Fruit fly (Drosophila melanogaster) whole organism, adult: Measurements from ENCODE around the gene scrib.
A peak's percentile ranks its signal among the peaks of the same experiment; 100 is the strongest.

Experiments used
- CG11617 ChIP-seq: fragments of 200-800 bp; sonication (Bioruptor generic); optimal IDR thresholded peaks from 2 replicates; lab custom pipeline; 2017; ENCODE audit warnings: mild to moderate bottlenecking, missing biosample characterization, missing genetic modification reagents, missing genetic modification characterization
- CG12768 ChIP-seq: fragments of 200-800 bp; sonication (Bioruptor generic); optimal IDR thresholded peaks from 2 replicates; lab custom pipeline; 2017; ENCODE audit warnings: missing biosample characterization, missing genetic modification characterization, mild to moderate bottlenecking, moderate library complexity, missing genetic modification reagents
- CG14711 ChIP-seq: fragments of 200-800 bp; sonication (Bioruptor generic); optimal IDR thresholded peaks from 2 replicates; lab custom pipeline; 2018; ENCODE audit warnings: missing biosample characterization, mild to moderate bottlenecking, missing genetic modification characterization, moderate library complexity
- CG1620 ChIP-seq: fragments of 200-800 bp; sonication (Bioruptor generic); optimal IDR thresholded peaks from 2 replicates; lab custom pipeline; 2016; ENCODE audit warnings: missing biosample characterization, missing genetic modification characterization
- CG33017 ChIP-seq: fragments of 200-800 bp; sonication (Bioruptor generic); optimal IDR thresholded peaks from 2 replicates; lab custom pipeline; 2018; ENCODE audit warnings: missing biosample characterization, mild to moderate bottlenecking, missing genetic modification characterization, moderate library complexity
- CG5204 ChIP-seq: fragments of 200-800 bp; sonication (Bioruptor generic); optimal IDR thresholded peaks from 2 replicates; lab custom pipeline; 2016; ENCODE audit warnings: missing biosample characterization, missing genetic modification characterization
- CG7045 ChIP-seq: fragments of 200-800 bp; sonication (Bioruptor generic); optimal IDR thresholded peaks from 2 replicates; lab custom pipeline; 2017; ENCODE audit warnings: missing biosample characterization, mild to moderate bottlenecking, missing genetic modification characterization
- CG7101 ChIP-seq: fragments of 200-800 bp; sonication (Bioruptor generic); optimal IDR thresholded peaks from 2 replicates; lab custom pipeline; 2018; ENCODE audit warnings: missing biosample characterization, mild to moderate bottlenecking, missing genetic modification characterization, moderate library complexity
- Clk ChIP-seq: fragments of 200-800 bp; sonication (Bioruptor generic); optimal IDR thresholded peaks from 2 replicates; lab custom pipeline; 2017; ENCODE audit warnings: missing biosample characterization, missing genetic modification characterization
- Crg-1 ChIP-seq: fragments of 200-800 bp; sonication (Bioruptor generic); optimal IDR thresholded peaks from 2 replicates; lab custom pipeline; 2016; ENCODE audit warnings: missing biosample characterization, missing genetic modification characterization
- Hr96 ChIP-seq: fragments of 200-800 bp; sonication (Bioruptor generic); optimal IDR thresholded peaks from 2 replicates; lab custom pipeline; 2016; ENCODE audit warnings: missing biosample characterization, missing genetic modification characterization
- Mnt ChIP-seq: fragments of 200-800 bp; sonication (Bioruptor generic); optimal IDR thresholded peaks from 2 replicates; lab custom pipeline; 2016; ENCODE audit warnings: missing biosample characterization, mild to moderate bottlenecking, missing genetic modification characterization
- bab1 ChIP-seq: fragments of 200-800 bp; sonication (Bioruptor generic); optimal IDR thresholded peaks from 3 replicates; lab custom pipeline; 2019; ENCODE audit warnings: missing biosample characterization, mild to moderate bottlenecking, missing genetic modification characterization, moderate library complexity
- cic ChIP-seq: fragments of 200-800 bp; sonication (Bioruptor generic); optimal IDR thresholded peaks from 2 replicates; lab custom pipeline; 2017; ENCODE audit warnings: missing biosample characterization, mild to moderate bottlenecking, missing genetic modification characterization, moderate library complexity
- cnc ChIP-seq, 2 experiments: fragments of >200 bp; optimal IDR thresholded peaks; 2 replicates each; lab custom pipeline; 2017
- kay ChIP-seq: fragments of 200-800 bp; sonication (Bioruptor generic); peaks from one replicate; lab custom pipeline; 2016; ENCODE audit warnings: missing biosample characterization, missing genetic modification characterization, borderline replicate concordance
- ovo ChIP-seq: fragments of 200-800 bp; sonication (Bioruptor generic); optimal IDR thresholded peaks from 2 replicates; lab custom pipeline; 2016; ENCODE audit warnings: missing biosample characterization, missing genetic modification characterization
- pad ChIP-seq: fragments of 200-800 bp; sonication (Bioruptor generic); optimal IDR thresholded peaks from 3 replicates; lab custom pipeline; 2017; ENCODE audit warnings: missing biosample characterization, missing genetic modification characterization, mild to moderate bottlenecking, moderate library complexity, missing genetic modification reagents
- tj ChIP-seq: fragments of 200-800 bp; sonication (Bioruptor generic); optimal IDR thresholded peaks from 3 replicates; lab custom pipeline; 2017; ENCODE audit warnings: missing biosample characterization, mild to moderate bottlenecking, missing genetic modification characterization, moderate library complexity
- toe ChIP-seq: fragments of 200-800 bp; sonication (Bioruptor generic); optimal IDR thresholded peaks from 2 replicates; lab custom pipeline; 2016; ENCODE audit warnings: missing biosample characterization, missing genetic modification characterization

scrib gene

DNA sequence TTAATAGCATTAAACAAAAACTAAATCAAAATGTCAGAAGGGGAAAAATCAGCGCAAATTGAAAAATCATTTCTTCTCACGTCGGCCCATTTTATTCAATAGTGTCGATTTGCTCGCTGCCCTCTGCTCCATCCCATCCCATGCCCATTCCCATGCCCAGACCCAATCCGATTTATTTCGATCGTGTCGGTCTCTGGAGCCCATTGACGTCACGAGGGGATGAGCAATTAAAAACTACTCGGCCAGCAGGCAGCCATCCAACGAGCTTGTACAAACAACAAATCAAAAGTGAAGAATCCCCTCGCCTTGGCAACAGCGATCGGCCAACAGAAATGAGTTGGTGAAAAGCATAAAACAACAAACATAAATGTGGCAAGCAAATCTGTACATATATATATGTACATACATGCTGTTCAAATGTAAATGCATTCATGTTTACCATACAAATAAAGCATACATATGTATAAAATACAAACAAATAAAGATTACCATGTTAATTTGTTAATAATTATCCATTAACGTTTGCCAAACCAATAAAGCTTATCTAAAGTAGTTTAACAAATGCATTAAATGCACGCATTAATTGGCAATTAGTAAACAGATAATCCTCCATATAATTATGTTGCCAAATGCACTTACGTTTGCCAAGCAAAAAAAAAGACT, 13.5 kb downstream of the scrib start:
- TF ChIP-seq CG5204 (GFP tag; lab: Kevin White, UChicago) (no peak), kay (GFP tag; lab: Kevin White, UChicago) (no peak), Mnt (GFP tag; lab: Kevin White, UChicago) (no peak), cnc (optimal IDR thresholded peaks at IDR 0.05; lab: Kevin White, UChicago) (no peak), toe (GFP tag; lab: Kevin White, UChicago) (no peak), Hr96 (GFP tag; lab: Kevin White, UChicago) (no peak), CG7045 (no peak), Crg-1 (GFP tag; lab: Kevin White, UChicago) (no peak)

DNA sequence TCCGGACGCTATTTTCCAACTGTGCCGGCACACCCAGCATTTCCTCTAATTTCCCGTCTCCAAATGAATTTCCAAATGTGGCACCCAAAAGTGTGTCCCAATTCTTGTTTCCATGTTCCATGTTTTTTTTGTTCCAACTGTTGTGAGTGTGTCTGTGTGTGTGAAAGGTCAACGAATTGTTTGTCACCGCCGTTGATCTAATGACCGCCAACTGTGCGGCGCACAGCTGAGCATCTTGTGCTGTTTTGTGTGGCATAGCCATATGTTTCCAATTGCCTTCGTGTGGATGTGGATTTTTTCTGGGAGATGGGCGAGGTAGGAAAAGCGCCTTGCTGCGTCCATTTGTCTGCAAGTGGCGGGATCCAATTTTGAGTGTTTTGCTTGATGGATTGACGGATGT, 16.1 kb downstream of the scrib start:
- TF ChIP-seq toe (GFP tag; lab: Kevin White, UChicago): no peak
- TF ChIP-seq Mnt (GFP tag; lab: Kevin White, UChicago): no peak
- no peak for TF ChIP-seq cnc (optimal IDR thresholded peaks at IDR 0.05; lab: Kevin White, UChicago)
- TF ChIP-seq bab1: no peak
- TF ChIP-seq CG14711 (tag; lab: Kevin White, UChicago): no peak
- no peak for TF ChIP-seq kay (GFP tag; lab: Kevin White, UChicago)
- TF ChIP-seq CG1620: no peak

DNA sequence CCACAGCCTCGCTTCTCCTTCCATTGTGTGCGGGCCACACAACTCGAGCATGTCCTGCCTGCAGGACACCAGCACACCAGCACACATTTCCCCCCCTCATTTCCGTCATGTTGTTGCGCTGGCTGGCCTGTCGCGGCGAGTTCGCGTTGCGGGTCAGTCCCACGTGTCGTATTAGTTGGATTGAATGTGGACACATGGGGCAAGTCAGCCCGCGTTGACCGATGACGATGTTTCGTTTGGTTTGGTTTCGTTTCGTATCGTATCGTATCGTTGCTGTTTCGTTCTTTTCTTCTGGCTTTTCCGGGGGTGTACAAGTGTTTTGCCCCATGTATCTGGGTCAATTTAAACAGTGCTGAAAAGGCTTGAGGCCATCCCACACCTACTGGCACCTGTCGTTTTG, 17.2 kb downstream of the scrib start:
- TF ChIP-seq cnc (optimal IDR thresholded peaks at IDR 0.05; lab: Kevin White, UChicago): no peak
- no peak for TF ChIP-seq Mnt (GFP tag; lab: Kevin White, UChicago)
- TF ChIP-seq CG1620: no peak
- no peak for TF ChIP-seq kay (GFP tag; lab: Kevin White, UChicago)
- no peak for TF ChIP-seq ovo (GFP tag; lab: Kevin White, UChicago)
- TF ChIP-seq CG11617: no peak
- TF ChIP-seq cic (GFP tag; lab: Kevin White, UChicago): no peak
- no peak for TF ChIP-seq CG7101
- no peak for TF ChIP-seq CG14711 (tag; lab: Kevin White, UChicago)
- no peak for TF ChIP-seq Clk (GFP tag; lab: Kevin White, UChicago)
- TF ChIP-seq tj (GFP tag; lab: Kevin White, UChicago): no peak

DNA sequence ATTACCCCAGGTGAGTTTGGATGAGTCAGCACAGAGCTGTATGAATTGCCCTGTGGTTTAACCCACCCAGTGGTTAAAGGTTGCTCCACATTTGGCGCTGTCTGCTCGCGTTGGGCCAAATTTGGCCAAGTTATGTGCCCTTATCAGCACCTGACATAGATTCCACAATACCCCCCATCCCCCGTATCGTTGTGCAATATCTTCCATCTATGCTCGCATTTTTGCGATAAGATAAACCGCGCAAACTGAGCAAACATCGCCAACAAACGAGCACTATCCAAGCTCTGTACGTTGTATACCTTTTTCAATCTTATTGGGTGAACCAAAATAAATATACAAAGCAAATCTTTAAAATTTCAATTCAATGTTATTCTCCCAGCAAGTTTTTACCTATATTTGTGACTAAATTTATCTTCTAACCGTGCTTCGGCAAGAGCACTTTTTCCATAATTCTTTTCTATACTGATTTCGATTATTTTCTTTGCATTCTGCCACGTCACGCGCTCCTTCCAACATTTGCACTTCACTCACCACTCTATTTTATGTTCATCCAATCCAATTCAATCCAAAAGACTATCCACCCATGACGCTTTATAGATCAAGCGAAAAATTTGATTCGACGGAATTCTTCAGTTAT, 19.6 kb downstream of the scrib start:
- TF ChIP-seq Crg-1 (GFP tag; lab: Kevin White, UChicago) (no peak), CG7045 (no peak), pad (no peak), cnc (optimal IDR thresholded peaks at IDR 0.05; lab: Kevin White, UChicago) (no peak), CG12768 (GFP tag; lab: Kevin White, UChicago) (no peak), CG11617 (no peak), ovo (GFP tag; lab: Kevin White, UChicago) (no peak), Mnt (GFP tag; lab: Kevin White, UChicago) (no peak), bab1 (no peak), CG7101 (no peak), Clk (GFP tag; lab: Kevin White, UChicago) (no peak), cic (GFP tag; lab: Kevin White, UChicago) (no peak), CG33017 (tag; lab: Kevin White, UChicago) (no peak), tj (GFP tag; lab: Kevin White, UChicago) (no peak), CG5204 (GFP tag; lab: Kevin White, UChicago) (no peak), Hr96 (GFP tag; lab: Kevin White, UChicago) (no peak)

DNA sequence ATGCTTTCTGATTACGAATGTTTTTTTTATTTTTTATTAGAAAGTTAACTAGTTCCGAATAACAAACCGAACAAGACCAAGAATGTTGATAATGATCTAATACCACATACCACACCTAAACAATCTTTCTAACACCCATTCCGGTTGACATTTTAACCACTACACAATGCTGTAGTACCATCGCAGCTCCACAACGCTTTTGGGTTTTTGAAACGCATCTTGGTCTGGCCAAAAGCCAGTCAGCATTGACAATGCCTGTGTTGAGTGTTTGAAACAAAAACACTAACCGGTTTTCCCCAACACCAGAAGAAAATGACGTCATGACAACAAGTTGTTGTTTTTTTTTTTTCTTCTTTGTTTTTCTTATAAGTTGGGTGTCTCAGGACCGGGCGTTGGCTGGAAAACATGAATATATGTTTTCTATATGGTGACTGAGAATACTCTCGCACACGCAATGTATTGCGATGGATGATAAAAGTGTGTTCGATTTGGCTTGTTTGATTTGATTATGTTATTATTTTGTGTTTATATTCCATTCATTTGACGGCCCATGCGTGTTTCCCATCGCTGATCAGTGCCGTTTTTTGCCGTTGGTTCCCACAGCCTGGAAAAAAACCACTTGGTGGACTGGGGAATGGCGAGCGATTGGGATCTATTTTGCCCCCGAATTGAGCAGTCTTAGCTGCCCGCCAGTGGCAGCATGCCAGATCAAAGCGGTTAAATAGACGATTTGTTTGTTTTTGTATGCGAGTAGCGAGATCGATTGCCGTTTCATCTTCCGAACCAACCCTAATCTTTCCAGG, 20.6 kb downstream of the scrib start:
- TF ChIP-seq bab1: no peak
- no peak for TF ChIP-seq Clk (GFP tag; lab: Kevin White, UChicago)
- TF ChIP-seq Hr96 (GFP tag; lab: Kevin White, UChicago): no peak
- peak; percentile 6 for TF ChIP-seq kay (GFP tag; lab: Kevin White, UChicago)
- TF ChIP-seq CG5204 (GFP tag; lab: Kevin White, UChicago): no peak

DNA sequence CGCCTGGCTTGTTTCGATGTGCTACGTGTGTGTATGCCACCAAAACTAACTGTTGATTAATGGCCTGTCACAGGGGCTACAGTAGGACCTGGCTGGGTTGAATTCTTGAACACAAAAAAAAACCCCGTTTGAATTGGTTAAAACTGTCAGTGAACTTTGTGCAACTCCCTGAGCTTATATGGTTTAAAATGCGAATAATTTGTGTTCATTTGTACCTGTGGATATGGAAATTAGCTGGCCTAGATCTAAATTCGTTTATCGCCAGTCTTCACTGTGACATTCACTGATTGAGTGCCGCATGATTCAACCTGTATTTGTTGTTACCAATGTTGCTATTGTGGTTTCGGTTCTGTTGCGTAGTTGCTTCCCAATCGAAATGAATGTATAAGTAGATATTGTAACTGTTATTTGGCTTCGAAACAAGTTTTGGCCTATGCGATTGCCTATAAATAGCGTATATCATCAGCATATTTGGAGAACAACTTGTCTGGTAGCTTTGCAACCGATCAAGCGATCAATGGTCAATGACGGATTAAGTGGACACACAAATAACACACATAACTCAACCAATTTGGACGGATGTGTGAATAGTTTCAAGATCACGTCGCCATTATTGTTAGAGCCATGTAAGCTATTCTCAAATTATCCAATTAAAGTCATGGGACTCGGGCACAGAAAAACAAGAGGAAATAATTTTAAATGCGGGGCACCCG, 21.5 kb downstream of the scrib start:
- no peak for TF ChIP-seq kay (GFP tag; lab: Kevin White, UChicago)
- peak; percentile 0 for TF ChIP-seq bab1
